Worm (Caenorhabditis elegans) whole organism, L2 larva: ENCODE results near the gene Y47D3A.20.

Experiments used
- alr-1 ChIP-seq: fragments of 150-350 bp; optimal IDR thresholded peaks from 2 replicates; lab custom pipeline; 2014; ENCODE audit warnings: missing biosample characterization, missing genetic modification characterization
- ama-1 ChIP-seq: fragments of 150-350 bp; optimal IDR thresholded peaks from 2 replicates; lab custom pipeline; 2018; ENCODE audit warnings: inconsistent platforms
- blmp-1 ChIP-seq: sonication (generic microtip); optimal IDR thresholded peaks from 2 replicates; lab custom pipeline; 2017; ENCODE audit warnings: missing genetic modification characterization, mild to moderate bottlenecking, missing compliant biosample characterization, antibody characterized with exemption, moderate library complexity; ENCODE audit not compliant: insufficient read depth
- crh-2 ChIP-seq: sonication (generic microtip); optimal IDR thresholded peaks from 2 replicates; lab custom pipeline; 2017; ENCODE audit warnings: missing biosample characterization, missing genetic modification characterization
- lin-13 ChIP-seq: fragments of 150-350 bp; optimal IDR thresholded peaks from 2 replicates; lab custom pipeline; 2014; ENCODE audit warnings: missing biosample characterization, missing genetic modification reagents, missing genetic modification characterization
- lin-39 ChIP-seq: fragments of 150-350 bp; optimal IDR thresholded peaks from 2 replicates; lab custom pipeline; 2014; ENCODE audit warnings: missing biosample characterization, missing genetic modification reagents, missing genetic modification characterization
- mdl-1 ChIP-seq, 2 experiments: fragments of 150-350 bp in 1 of 2; sonication (generic microtip) in 1 of 2; optimal IDR thresholded peaks; 2 replicates each; lab custom pipeline; 2017; ENCODE audit warnings: missing biosample characterization in 2 of 2, missing genetic modification characterization in 2 of 2
- nhr-12 ChIP-seq: fragments of 150-350 bp; optimal IDR thresholded peaks from 2 replicates; lab custom pipeline; 2014; ENCODE audit warnings: missing biosample characterization, missing genetic modification characterization
- nhr-237 ChIP-seq: fragments of 150-350 bp; optimal IDR thresholded peaks from 2 replicates; lab custom pipeline; 2014; ENCODE audit warnings: missing biosample characterization, missing genetic modification characterization
- nhr-25 ChIP-seq: fragments of 150-350 bp; sonication (generic microtip); optimal IDR thresholded peaks from 3 replicates; lab custom pipeline; 2014; ENCODE audit warnings: missing biosample characterization, missing genetic modification characterization
- sem-4 ChIP-seq: fragments of 150-350 bp; optimal IDR thresholded peaks from 2 replicates; lab custom pipeline; 2014; ENCODE audit warnings: missing biosample characterization, missing genetic modification reagents, missing genetic modification characterization
- ztf-11 ChIP-seq: sonication (generic microtip); optimal IDR thresholded peaks from 2 replicates; lab custom pipeline; 2017; ENCODE audit warnings: missing biosample characterization, missing genetic modification characterization

- no peak for TF ChIP-seq nhr-237 (tag; lab: Kevin White, UChicago)
- no peak for TF ChIP-seq alr-1 (tag; lab: Kevin White, UChicago)
- no peak for TF ChIP-seq nhr-12 (tag; lab: Kevin White, UChicago)
- TF ChIP-seq lin-39 (tag; lab: Kevin White, UChicago): no peak
- TF ChIP-seq mdl-1 (tag; optimal IDR thresholded peaks at IDR 0.05; lab: Kevin White, UChicago): no peak
- TF ChIP-seq crh-2: no peak
- no peak for TF ChIP-seq ama-1 (lab: Kevin White, UChicago)
- TF ChIP-seq lin-13: no peak
- TF ChIP-seq blmp-1 (tag; lab: Kevin White, UChicago): no peak
- no peak for TF ChIP-seq sem-4
- no peak for TF ChIP-seq ztf-11 (tag; lab: Kevin White, UChicago)
- no peak for TF ChIP-seq nhr-25
Observed at ce11 chrIII:11244338-11244737, 30.5 kb upstream of the Y47D3A.20 start.
